Worm (Caenorhabditis elegans) whole organism, L1 larva: ENCODE data around the gene tiar-2.

Experiments used
- fos-1 ChIP-seq: fragments of 150-350 bp; optimal IDR thresholded peaks from 2 replicates; lab custom pipeline; 2014; ENCODE audit warnings: missing biosample characterization, missing genetic modification characterization
- lin-13 ChIP-seq: fragments of 150-350 bp; optimal IDR thresholded peaks from 2 replicates; lab custom pipeline; 2014; ENCODE audit warnings: missing biosample characterization, missing genetic modification reagents, missing genetic modification characterization
- nhr-76 ChIP-seq: sonication (generic microtip); optimal IDR thresholded peaks from 2 replicates; lab custom pipeline; 2017; ENCODE audit warnings: missing biosample characterization, missing genetic modification characterization
- snpc-4 ChIP-seq: fragments of 150-350 bp; optimal IDR thresholded peaks from 2 replicates; lab custom pipeline; 2014; ENCODE audit warnings: missing biosample characterization, missing genetic modification characterization
- zag-1 ChIP-seq: fragments of 150-350 bp; optimal IDR thresholded peaks from 2 replicates; lab custom pipeline; 2014; ENCODE audit warnings: missing biosample characterization, missing genetic modification characterization

- no peak for TF ChIP-seq snpc-4 (tag; lab: Kevin White, UChicago)
- TF ChIP-seq fos-1 = no peak
- TF ChIP-seq zag-1 (tag; lab: Kevin White, UChicago) = no peak
- TF ChIP-seq nhr-76 = no peak
- no peak for TF ChIP-seq lin-13 (GFP tag; lab: Kevin White, UChicago)
These were observed 5.9 kb downstream of the tiar-2 start, which contains the start of gene Y46G5A.14 for ce11 chrII:12774402-12774801.
